Fruit fly (Drosophila melanogaster) whole organism, embryonic: ENCODE results near the gene Cpr.

Experiments used
- Ada2b ChIP-seq: fragments of 200-800 bp; sonication (Bioruptor generic); IDR thresholded peaks from 2 replicates; pipeline ENCODE4 v1.3.6; 2022; ENCODE audit warnings: missing biosample characterization, missing genetic modification characterization
- B-H2 ChIP-seq: fragments of 200-800 bp; sonication (Bioruptor generic); optimal IDR thresholded peaks from 2 replicates; lab custom pipeline; 2018; ENCODE audit warnings: missing biosample characterization, mild to moderate bottlenecking, missing genetic modification characterization
- CG10147 ChIP-seq: fragments of 200-800 bp; sonication (Bioruptor generic); optimal IDR thresholded peaks from 2 replicates; lab custom pipeline; 2019; ENCODE audit warnings: missing biosample characterization, mild to moderate bottlenecking, missing genetic modification characterization, moderate library complexity
- CG11695 ChIP-seq: fragments of 200-800 bp; sonication (Bioruptor generic); IDR thresholded peaks from 3 replicates; pipeline ENCODE4 v1.3.6; 2022; ENCODE audit warnings: missing biosample characterization, missing genetic modification characterization
- CG12104 ChIP-seq: fragments of 200-800 bp; sonication (Bioruptor generic); optimal IDR thresholded peaks from 3 replicates; lab custom pipeline; 2016; ENCODE audit warnings: missing biosample characterization, missing genetic modification characterization
- CG13424 ChIP-seq: fragments of 200-800 bp; sonication (Bioruptor generic); optimal IDR thresholded peaks from 2 replicates; lab custom pipeline; 2019; ENCODE audit warnings: missing biosample characterization, mild to moderate bottlenecking, missing genetic modification characterization, moderate library complexity
- CG13624 ChIP-seq: fragments of 200-800 bp; sonication (Bioruptor generic); optimal IDR thresholded peaks from 2 replicates; lab custom pipeline; 2016; ENCODE audit warnings: missing biosample characterization, missing genetic modification characterization
- CG13775 ChIP-seq: fragments of 200-800 bp; sonication (Bioruptor generic); optimal IDR thresholded peaks from 3 replicates; lab custom pipeline; 2017; ENCODE audit warnings: missing biosample characterization, mild to moderate bottlenecking, missing genetic modification characterization
- CG15073 ChIP-seq: fragments of 200-800 bp; sonication (Bioruptor generic); optimal IDR thresholded peaks from 2 replicates; lab custom pipeline; 2016; ENCODE audit warnings: missing biosample characterization, missing genetic modification characterization
- CG18011 ChIP-seq: fragments of 200-800 bp; sonication (Bioruptor generic); optimal IDR thresholded peaks from 2 replicates; lab custom pipeline; 2017; ENCODE audit warnings: missing biosample characterization, missing genetic modification characterization, mild to moderate bottlenecking, moderate library complexity, missing genotype
- CG2199 ChIP-seq: fragments of 200-800 bp; sonication (Bioruptor generic); IDR thresholded peaks from 3 replicates; pipeline ENCODE4 v1.3.6; 2022; ENCODE audit warnings: missing biosample characterization, missing genetic modification characterization
- CG30020 ChIP-seq: fragments of 200-800 bp; optimal IDR thresholded peaks from 2 replicates; lab custom pipeline; 2019; ENCODE audit warnings: missing biosample characterization, mild to moderate bottlenecking, missing genetic modification characterization, moderate library complexity
- CG30431 ChIP-seq: fragments of 200-800 bp; sonication (Bioruptor generic); optimal IDR thresholded peaks from 2 replicates; lab custom pipeline; 2017; ENCODE audit warnings: missing biosample characterization, missing genetic modification characterization
- CG31224 ChIP-seq: fragments of 200-800 bp; sonication (Bioruptor generic); IDR thresholded peaks from 2 replicates; pipeline ENCODE4 v1.3.6; 2022; ENCODE audit warnings: missing biosample characterization, missing genetic modification characterization
- CG33557 ChIP-seq: fragments of 200-800 bp; sonication (Bioruptor generic); optimal IDR thresholded peaks from 2 replicates; lab custom pipeline; 2019; ENCODE audit warnings: missing biosample characterization, mild to moderate bottlenecking, missing genetic modification characterization, moderate library complexity
- CG34224 ChIP-seq: fragments of 200-800 bp; sonication (Bioruptor generic); IDR thresholded peaks from 3 replicates; pipeline ENCODE4 v1.3.6; 2022; ENCODE audit warnings: missing biosample characterization, missing genetic modification characterization; ENCODE audit not compliant: partially characterized antibody
- CG4820 ChIP-seq: fragments of 200-800 bp; sonication (Bioruptor generic); optimal IDR thresholded peaks from 3 replicates; lab custom pipeline; 2016; ENCODE audit warnings: missing biosample characterization, missing genetic modification characterization
- CG4854 ChIP-seq: fragments of 200-800 bp; sonication (Bioruptor generic); optimal IDR thresholded peaks from 2 replicates; lab custom pipeline; 2016; ENCODE audit warnings: missing biosample characterization, missing genetic modification characterization, inconsistent platforms
- CG6854 ChIP-seq: fragments of 200-800 bp; sonication (Bioruptor generic); optimal IDR thresholded peaks from 3 replicates; lab custom pipeline; 2017; ENCODE audit warnings: missing biosample characterization, mild to moderate bottlenecking, missing genetic modification characterization
- CkIIα-i1 ChIP-seq: fragments of 200-800 bp; sonication (Bioruptor generic); IDR thresholded peaks from 2 replicates; pipeline ENCODE4 v1.3.6; 2022; ENCODE audit warnings: missing biosample characterization, missing genetic modification characterization
- Dad ChIP-seq: fragments of 200-800 bp; sonication (Bioruptor generic); optimal IDR thresholded peaks from 3 replicates; lab custom pipeline; 2016; ENCODE audit warnings: missing biosample characterization, missing genetic modification characterization
- Dbx ChIP-seq: fragments of 200-800 bp; sonication (Bioruptor generic); IDR thresholded peaks from 3 replicates; pipeline ENCODE4 v1.3.6; 2022; ENCODE audit warnings: missing biosample characterization, missing genetic modification characterization
- Doc3 ChIP-seq: fragments of 200-800 bp; sonication (Bioruptor generic); IDR thresholded peaks from 3 replicates; pipeline ENCODE4 v1.3.6; 2022; ENCODE audit warnings: missing biosample characterization, missing genetic modification characterization; ENCODE audit not compliant: partially characterized antibody
- Elba2 ChIP-seq: fragments of 200-800 bp; sonication (Bioruptor generic); optimal IDR thresholded peaks from 3 replicates; lab custom pipeline; 2016; ENCODE audit warnings: missing biosample characterization, missing genetic modification characterization
- Ets97D ChIP-seq: fragments of 200-800 bp; sonication (Bioruptor generic); optimal IDR thresholded peaks from 3 replicates; lab custom pipeline; 2016; ENCODE audit warnings: missing biosample characterization, missing genetic modification characterization
- HLH4C ChIP-seq: fragments of 200-800 bp; sonication (Bioruptor generic); IDR thresholded peaks from 3 replicates; pipeline ENCODE4 v1.3.6; 2022; ENCODE audit warnings: missing biosample characterization, missing genetic modification characterization; ENCODE audit not compliant: partially characterized antibody
- Hsf ChIP-seq: fragments of 200-800 bp; sonication (Bioruptor generic); optimal IDR thresholded peaks from 3 replicates; lab custom pipeline; 2016; ENCODE audit warnings: missing biosample characterization, missing genetic modification characterization
- Neu2 ChIP-seq: fragments of 200-800 bp; sonication (Bioruptor generic); optimal IDR thresholded peaks from 3 replicates; lab custom pipeline; 2016; ENCODE audit warnings: missing biosample characterization, missing genetic modification characterization, borderline replicate concordance
- Nf-YC ChIP-seq: fragments of 200-800 bp; optimal IDR thresholded peaks from 3 replicates; lab custom pipeline; 2019; ENCODE audit warnings: missing biosample characterization, mild to moderate bottlenecking, missing genetic modification characterization, moderate library complexity
- Ravus ChIP-seq: fragments of 200-800 bp; sonication (Bioruptor generic); IDR thresholded peaks from 2 replicates; pipeline ENCODE4 v1.3.6; 2022; ENCODE audit warnings: missing biosample characterization, missing genetic modification characterization
- Vsx1 ChIP-seq: fragments of 200-800 bp; sonication (Bioruptor generic); optimal IDR thresholded peaks from 2 replicates; lab custom pipeline; 2017; ENCODE audit warnings: missing biosample characterization, mild to moderate bottlenecking, missing genetic modification characterization, missing genetic modification reagents
- ac ChIP-seq: fragments of 200-800 bp; sonication (Bioruptor generic); optimal IDR thresholded peaks from 3 replicates; lab custom pipeline; 2017; ENCODE audit warnings: missing biosample characterization, mild to moderate bottlenecking, missing genetic modification characterization
- bowl ChIP-seq: fragments of 200-800 bp; sonication (Bioruptor generic); IDR thresholded peaks from 2 replicates; pipeline ENCODE4 v1.3.6; 2022; ENCODE audit warnings: missing biosample characterization, missing genetic modification characterization
- cg ChIP-seq: fragments of 200-800 bp; sonication (Bioruptor generic); optimal IDR thresholded peaks from 3 replicates; lab custom pipeline; 2019; ENCODE audit warnings: missing biosample characterization, mild to moderate bottlenecking, missing genetic modification characterization, moderate library complexity
- crp ChIP-seq, 2 experiments: fragments of 200-800 bp; sonication (Bioruptor generic); optimal IDR thresholded peaks; 2 replicates in 1 of 2; 3 replicates in 1 of 2; lab custom pipeline; 2017; ENCODE audit warnings: missing biosample characterization in 2 of 2, missing genetic modification characterization in 2 of 2, mild to moderate bottlenecking in 1 of 2, moderate library complexity in 1 of 2
- cwo ChIP-seq: fragments of 200-800 bp; sonication (Bioruptor generic); optimal IDR thresholded peaks from 3 replicates; lab custom pipeline; 2017; ENCODE audit warnings: missing biosample characterization, missing genetic modification characterization, mild to moderate bottlenecking, moderate library complexity, missing genetic modification reagents
- fd102C ChIP-seq: fragments of 200-800 bp; sonication (Bioruptor generic); optimal IDR thresholded peaks from 2 replicates; lab custom pipeline; 2018; ENCODE audit warnings: missing biosample characterization, mild to moderate bottlenecking, missing genetic modification characterization, moderate library complexity
- gce ChIP-seq: fragments of 200-800 bp; sonication (Bioruptor generic); IDR thresholded peaks from 3 replicates; pipeline ENCODE4 v1.3.6; 2022; ENCODE audit warnings: missing biosample characterization, missing genetic modification characterization
- her ChIP-seq: fragments of 200-800 bp; sonication (Bioruptor generic); optimal IDR thresholded peaks from 2 replicates; lab custom pipeline; 2016; ENCODE audit warnings: missing biosample characterization, missing genetic modification characterization
- kah ChIP-seq: fragments of 200-800 bp; sonication (Bioruptor generic); optimal IDR thresholded peaks from 2 replicates; lab custom pipeline; 2018; ENCODE audit warnings: missing biosample characterization, mild to moderate bottlenecking, missing genetic modification characterization
- nmo ChIP-seq: fragments of 200-800 bp; sonication (Bioruptor generic); optimal IDR thresholded peaks from 2 replicates; lab custom pipeline; 2018; ENCODE audit warnings: missing biosample characterization, mild to moderate bottlenecking, missing genetic modification characterization, moderate library complexity
- oc ChIP-seq: fragments of 200-800 bp; sonication (Bioruptor generic); optimal IDR thresholded peaks from 2 replicates; lab custom pipeline; 2018; ENCODE audit warnings: missing biosample characterization, mild to moderate bottlenecking, missing genetic modification characterization, moderate library complexity
- pho ChIP-seq: fragments of 200-800 bp; sonication (Bioruptor generic); optimal IDR thresholded peaks from 2 replicates; lab custom pipeline; 2016; ENCODE audit warnings: missing biosample characterization, missing genetic modification characterization
- pros ChIP-seq: fragments of 200-800 bp; sonication (Bioruptor generic); optimal IDR thresholded peaks from 3 replicates; lab custom pipeline; 2019; ENCODE audit warnings: missing biosample characterization, mild to moderate bottlenecking, missing genetic modification characterization, moderate library complexity
- psq ChIP-seq: fragments of 200-800 bp; sonication (Bioruptor generic); optimal IDR thresholded peaks from 2 replicates; lab custom pipeline; 2017; ENCODE audit warnings: missing biosample characterization, missing genetic modification characterization
- rib ChIP-seq: fragments of 200-800 bp; sonication (Bioruptor generic); IDR thresholded peaks from 2 replicates; pipeline ENCODE4 v1.3.6; 2022; ENCODE audit warnings: missing biosample characterization, missing genetic modification characterization
- tll ChIP-seq, 2 experiments: fragments of 200-800 bp in 1 of 2; fragments of >200 bp in 1 of 2; sonication (Bioruptor generic) in 1 of 2; optimal IDR thresholded peaks; 2 replicates each; lab custom pipeline; 2017 to 2019; ENCODE audit warnings: missing biosample characterization in 2 of 2, missing genetic modification characterization in 2 of 2, mild to moderate bottlenecking in 1 of 2, moderate library complexity in 1 of 2
- ttk ChIP-seq: fragments of 200-800 bp; sonication (Bioruptor generic); IDR thresholded peaks from 2 replicates; pipeline ENCODE4 v2.1.2; 2022; ENCODE audit warnings: missing biosample characterization, missing genetic modification characterization
- vfl ChIP-seq: fragments of 200-800 bp; sonication (Bioruptor generic); optimal IDR thresholded peaks from 2 replicates; lab custom pipeline; 2016; ENCODE audit warnings: missing biosample characterization, missing genetic modification characterization
- zf30C ChIP-seq: fragments of 200-800 bp; sonication (Bioruptor generic); optimal IDR thresholded peaks from 3 replicates; lab custom pipeline; 2018; ENCODE audit warnings: missing biosample characterization, mild to moderate bottlenecking, missing genetic modification characterization

The Cpr gene

dm6 chr2L:6351809-6352182, 13.2 kb downstream of the Cpr start (continued):
- TF ChIP-seq CG18011 (GFP tag; lab: Kevin White, UChicago) (peak; percentile 55), bowl (GFP tag; lab: Robert Waterston, UW) (no peak), B-H2 (GFP tag; lab: Kevin White, UChicago) (peak; percentile 88), Nf-YC (tag; lab: Kevin White, UChicago) (peak; percentile 76), CG2199 (GFP tag; lab: Robert Waterston, UW) (no peak), nmo (GFP tag; lab: Kevin White, UChicago) (peak; percentile 89), crp (GFP tag; optimal IDR thresholded peaks at IDR 0.05; lab: Kevin White, UChicago) (peak in 1 of 2 experiments; percentile 5), Dad (GFP tag; lab: Kevin White, UChicago) (peak; percentile 59), kah (peak; percentile 33), gce (GFP tag; lab: Robert Waterston, UW) (peak; percentile 66; the same call in 1 of the 3 replicates), CG34224 (GFP tag; lab: Robert Waterston, UW) (no peak), HLH4C (0 out of 3 replicates have a peak, but pooled peaks have one; percentile 39), CG12104 (peak; percentile 73), vfl (GFP tag; lab: Kevin White, UChicago) (peak; percentile 79), CG6854 (GFP tag; lab: Kevin White, UChicago) (peak; percentile 72), ac (no peak), CG10147 (GFP tag; lab: Kevin White, UChicago) (peak; percentile 84), oc (tag; lab: Kevin White, UChicago) (peak; percentile 30), cwo (GFP tag; lab: Kevin White, UChicago) (peak; percentile 98), Ada2b (GFP tag; lab: Robert Waterston, UW) (peak; percentile 83), CkIIα-i1 (no peak), pros (no peak), CG15073 (GFP tag; lab: Kevin White, UChicago) (peak; percentile 15), psq (GFP tag; lab: Kevin White, UChicago) (no peak), her (GFP tag; lab: Kevin White, UChicago) (peak; percentile 75), cg (GFP tag; lab: Kevin White, UChicago) (no peak), CG13775 (GFP tag; lab: Kevin White, UChicago) (peak; percentile 57), Ets97D (peak; percentile 29), CG13424 (tag; lab: Kevin White, UChicago) (peak; percentile 86), CG4854 (peak; percentile 50), Elba2 (GFP tag; lab: Kevin White, UChicago) (no peak), CG31224 (GFP tag; lab: Robert Waterston, UW) (peak; percentile 84), CG4820 (GFP tag; lab: Kevin White, UChicago) (peak; percentile 71), Ravus (GFP tag; lab: Robert Waterston, UW) (peak; percentile 77), rib (peak; percentile 85), fd102C (no peak), Neu2 (GFP tag; lab: Kevin White, UChicago) (no peak), CG30431 (GFP tag; lab: Kevin White, UChicago) (peak; percentile 48), CG30020 (peak; percentile 9), CG33557 (no peak), Vsx1 (GFP tag; lab: Kevin White, UChicago) (peak; percentile 56), pho (GFP tag; lab: Kevin White, UChicago) (peak; percentile 75), tll (GFP tag; optimal IDR thresholded peaks at IDR 0.05; lab: Kevin White, UChicago) (no peak), Hsf (peak; percentile 80), CG11695 (GFP tag; lab: Robert Waterston, UW) (peak; percentile 87), ttk (GFP tag; lab: Robert Waterston, UW) (peak; percentile 79), Dbx (peak; percentile 89), CG13624 (peak; percentile 86), zf30C (GFP tag; lab: Kevin White, UChicago) (no peak), Doc3 (GFP tag; lab: Robert Waterston, UW) (no peak)
